Worm (Caenorhabditis elegans): ENCODE measurements around the gene nhr-61.
A peak's percentile ranks its signal among the peaks of the same experiment; 100 is the strongest.

DNA sequence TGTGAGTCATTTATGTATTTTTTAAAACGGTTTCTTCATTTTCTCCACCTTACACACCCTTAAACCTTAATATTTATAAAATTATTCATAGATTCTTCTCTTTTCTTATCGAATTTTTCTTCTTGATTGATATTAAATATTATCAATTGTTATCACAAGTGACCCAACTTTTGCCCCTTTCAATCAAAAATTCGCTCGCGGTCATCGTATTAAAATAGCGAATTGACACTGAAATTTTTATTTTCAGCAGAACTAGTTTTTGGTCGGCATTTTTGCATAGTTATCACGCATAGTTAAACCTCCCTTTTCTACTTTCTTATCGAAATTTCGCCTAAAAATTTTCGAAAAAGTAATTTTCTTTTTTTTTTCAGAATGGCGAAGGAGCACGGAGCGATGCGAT lies 5.7 kb downstream of the nhr-61 start:
- TF ChIP-seq nhr-76 (tag; optimal IDR thresholded peaks at IDR 0.05) (no peak), snpc-4 (tag; optimal IDR thresholded peaks at IDR 0.05) (no peak), fos-1 (tag; optimal IDR thresholded peaks at IDR 0.05) (no peak), ceh-28 (tag; optimal IDR thresholded peaks at IDR 0.05) (no peak), nhr-77 (tag; optimal IDR thresholded peaks at IDR 0.05) (peak; percentile 97), nhr-237 (tag; optimal IDR thresholded peaks at IDR 0.05) (no peak), pha-4 (GFP tag; IDR thresholded peaks at IDR 0.05) (no peak), pha-4 (tag; optimal IDR thresholded peaks at IDR 0.05) (no peak), unc-130 (GFP tag; optimal IDR thresholded peaks at IDR 0.05) (no peak), ama-1 (optimal IDR thresholded peaks at IDR 0.05) (no peak)

Data from whole organism, L4 larva.